Worm (Caenorhabditis elegans): ENCODE results near the gene T25E4.2.
"Not testable (repeated sequence)": the region's sequence is repeated elsewhere in the genome, so short reads cannot be mapped to it uniquely, and the experiment has no call there.

Gene T25E4.2

ce11 chrII:5540113-5540512 lies 42.1 kb downstream of the T25E4.2 start, which contains the start of gene hlh-27:
hlh-27 (minus strand) TSS chrII:5540213.
- not testable (repeated sequence) for TF ChIP-seq ztf-29, tab-1, ztf-23 (GFP tag; IDR thresholded peaks at IDR 0.05)

ce11 chrII:5537524-5537923 lies 44.7 kb downstream of the T25E4.2 start, which contains the start of gene C17C3.11:
C17C3.11 (plus strand) TSS chrII:5537824.
- TF ChIP-seq T22C8.4 (GFP tag; IDR thresholded peaks at IDR 0.05) (no peak), cog-1 (tag; optimal IDR thresholded peaks at IDR 0.05) (no peak)

DNA sequence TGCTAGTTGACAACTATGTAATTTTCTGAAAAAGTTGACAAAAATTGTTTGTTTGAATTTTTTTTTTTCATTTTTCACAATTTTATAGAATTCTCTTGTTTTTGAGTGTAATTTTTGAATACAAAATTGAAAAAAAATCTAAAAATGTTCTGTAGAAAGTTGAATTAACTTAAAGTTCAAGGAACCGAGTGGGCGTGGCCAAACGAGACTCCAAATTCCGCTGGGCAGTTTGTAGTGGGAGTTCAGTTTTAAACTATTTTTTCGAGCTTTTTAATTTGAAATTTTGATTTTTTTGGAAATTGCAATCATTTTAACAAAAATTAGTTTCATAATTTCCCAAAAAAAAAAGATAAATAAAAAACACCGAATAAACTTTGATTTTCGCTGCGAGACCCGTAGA lies 45.1 kb downstream of the T25E4.2 start:
- TF ChIP-seq flt-1 (GFP tag; IDR thresholded peaks at IDR 0.05), result no peak
- no peak for TF ChIP-seq cog-1 (tag; optimal IDR thresholded peaks at IDR 0.05)
- TF ChIP-seq ztf-29 (GFP tag; IDR thresholded peaks at IDR 0.05), result no peak
- TF ChIP-seq klf-2 (GFP tag; conservative IDR thresholded peaks at IDR 0.05), result no peak
- TF ChIP-seq ref-1 (GFP tag; conservative IDR thresholded peaks at IDR 0.05), result no peak
- no peak for TF ChIP-seq T22C8.4 (GFP tag; IDR thresholded peaks at IDR 0.05)
- TF ChIP-seq ztf-23 (GFP tag; IDR thresholded peaks at IDR 0.05), result no peak
- TF ChIP-seq tab-1 (GFP tag; IDR thresholded peaks at IDR 0.05), result no peak
- no peak for TF ChIP-seq med-1 (GFP tag; optimal IDR thresholded peaks at IDR 0.05; ENCODE audit: insufficient read depth)

DNA sequence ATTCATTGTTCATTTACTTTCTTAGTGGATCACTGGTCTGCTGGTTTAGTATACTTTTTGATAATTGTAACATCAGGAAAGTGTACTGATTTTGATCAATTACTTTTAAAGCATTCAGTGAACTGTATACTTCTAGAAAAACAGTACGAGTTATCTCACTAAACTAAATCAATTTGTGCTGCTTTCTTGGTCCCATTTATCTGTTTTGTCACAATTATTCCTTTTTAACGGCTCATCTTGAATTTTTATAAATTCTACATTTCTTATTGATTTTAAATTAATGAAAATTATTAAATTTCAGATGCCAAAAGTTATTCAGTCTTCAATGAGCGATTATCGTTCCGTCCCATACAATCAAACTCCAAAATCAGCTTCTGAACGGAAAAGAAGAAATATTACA lies 47.3 kb downstream of the T25E4.2 start, which contains the start of gene hlh-25:
hlh-25 (plus strand) TSS at position 301 of the 400 bp plus-strand sequence.
- TF ChIP-seq ztf-29 (GFP tag; IDR thresholded peaks at IDR 0.05); klf-2 (GFP tag; conservative IDR thresholded peaks at IDR 0.05); ztf-23 (GFP tag; IDR thresholded peaks at IDR 0.05): not testable (repeated sequence)

DNA sequence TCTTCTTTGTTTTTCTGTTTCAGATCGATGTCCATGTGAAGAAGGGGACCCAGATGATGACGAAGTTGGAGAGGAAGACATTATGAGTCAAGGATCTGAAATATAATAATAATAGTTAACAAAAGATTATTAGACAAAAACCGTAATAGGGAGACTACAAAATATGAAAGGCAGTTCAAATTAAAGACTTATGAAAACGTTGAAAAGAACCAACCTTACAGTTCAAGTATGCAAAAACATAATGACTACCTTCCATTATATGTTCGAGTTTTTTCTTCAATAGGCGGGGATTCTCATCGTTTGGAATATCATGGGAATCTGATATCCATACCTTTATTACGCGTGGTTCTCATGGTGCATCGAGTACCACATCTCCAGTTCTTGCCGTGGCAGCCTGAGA lies 48.6 kb downstream of the T25E4.2 start, which contains the start of gene hlh-26:
hlh-26 (minus strand) TSS at position 101 of the 400 bp plus-strand sequence.
- TF ChIP-seq med-1 (GFP tag; optimal IDR thresholded peaks at IDR 0.05; ENCODE audit: insufficient read depth) (no peak), tab-1 (GFP tag; IDR thresholded peaks at IDR 0.05) (no peak), T22C8.4 (GFP tag; IDR thresholded peaks at IDR 0.05) (no peak), cog-1 (tag; optimal IDR thresholded peaks at IDR 0.05) (no peak)

ce11 chrII:5531855-5532328 lies 50.3 kb downstream of the T25E4.2 start, which contains the start of gene C17C3.9:
C17C3.9 (minus strand) TSS chrII:5532278.
- TF ChIP-seq ztf-23 (GFP tag; IDR thresholded peaks at IDR 0.05) (no peak), ztf-29 (GFP tag; IDR thresholded peaks at IDR 0.05) (no peak), cog-1 (tag; optimal IDR thresholded peaks at IDR 0.05) (no peak), klf-2 (GFP tag; conservative IDR thresholded peaks at IDR 0.05) (no peak), tab-1 (GFP tag; IDR thresholded peaks at IDR 0.05) (no peak), T22C8.4 (GFP tag; IDR thresholded peaks at IDR 0.05) (no peak), flt-1 (GFP tag; IDR thresholded peaks at IDR 0.05) (no peak), med-1 (GFP tag; optimal IDR thresholded peaks at IDR 0.05; ENCODE audit: insufficient read depth) (no peak), ref-1 (GFP tag; conservative IDR thresholded peaks at IDR 0.05) (no peak)
